Fruit fly (Drosophila melanogaster): ENCODE measurements around the gene CG31988.

The CG31988 gene

DNA sequence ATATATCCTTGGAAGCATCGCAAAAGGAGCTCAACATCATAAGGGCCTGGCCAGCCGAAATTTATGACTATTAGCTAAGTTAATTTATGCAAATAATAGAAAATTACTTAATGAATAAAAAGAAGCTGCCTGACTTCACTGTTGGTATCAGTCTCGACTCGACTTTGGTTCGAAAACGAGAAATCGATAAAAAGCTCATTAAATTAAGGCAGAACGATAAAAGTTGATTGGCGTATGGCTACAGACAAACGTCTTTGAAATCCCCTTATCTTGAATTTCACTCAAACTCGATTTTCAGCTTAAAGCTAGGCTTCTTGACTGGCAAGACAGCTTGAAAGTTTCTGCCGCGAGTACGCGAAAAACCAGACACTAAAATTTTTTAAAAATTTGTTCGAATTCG lies 39.8 kb upstream of the CG31988 start:
- no peak for TF ChIP-seq fru (GFP tag; optimal IDR thresholded peaks at IDR 0.05)
- TF ChIP-seq Dif (GFP tag; optimal IDR thresholded peaks at IDR 0.05; ENCODE audit: partially characterized antibody) = no peak
- TF ChIP-seq woc (GFP tag; optimal IDR thresholded peaks at IDR 0.05) = no peak
- no peak for TF ChIP-seq Rel (GFP tag; optimal IDR thresholded peaks at IDR 0.05)
- no peak for TF ChIP-seq Rel (tag; optimal IDR thresholded peaks at IDR 0.05)
- no peak for TF ChIP-seq tai (GFP tag; optimal IDR thresholded peaks at IDR 0.05)
- TF ChIP-seq pan (optimal IDR thresholded peaks at IDR 0.05) = no peak

DNA sequence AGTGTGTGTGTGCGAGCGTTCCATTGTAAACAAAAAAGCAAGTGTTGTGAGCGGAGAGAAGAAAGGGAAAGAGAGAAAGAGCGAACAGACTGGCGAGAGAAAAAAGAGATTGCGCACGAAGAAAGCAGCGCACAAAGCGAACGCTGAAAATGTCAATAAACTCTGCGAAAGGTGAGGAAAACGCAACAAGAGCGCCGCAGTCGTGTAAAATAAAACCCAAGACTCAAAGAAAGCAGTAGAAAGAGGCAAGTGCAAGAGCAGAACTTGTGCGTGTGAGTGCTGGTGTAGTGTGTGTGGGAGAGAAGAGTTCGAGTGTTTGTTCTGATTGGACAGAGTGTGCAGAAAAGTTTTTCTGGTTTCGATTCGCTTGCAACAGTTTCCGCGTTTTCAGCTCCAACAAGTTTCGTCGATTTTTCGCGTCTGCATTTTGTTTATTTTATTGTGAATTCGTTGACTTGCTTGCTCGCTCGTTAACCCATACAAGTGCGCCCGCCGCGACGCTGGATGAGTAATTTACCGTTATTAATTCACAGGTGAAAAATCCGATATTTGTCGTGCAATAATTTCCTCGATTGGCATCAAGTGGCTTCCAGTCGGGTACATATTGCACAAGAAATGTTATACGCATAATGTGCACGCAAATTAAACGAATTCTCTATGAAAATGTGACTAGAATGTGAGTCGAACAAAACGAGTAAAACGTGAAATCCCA lies 35.3 kb upstream of the CG31988 start:
- TF ChIP-seq Mio (GFP tag; optimal IDR thresholded peaks at IDR 0.05) (no peak), Hnf4 (GFP tag; optimal IDR thresholded peaks at IDR 0.05) (peak; percentile 13), ey (GFP tag; optimal IDR thresholded peaks at IDR 0.05) (no peak), N (GFP tag; optimal IDR thresholded peaks at IDR 0.05) (no peak), foxo (GFP tag; optimal IDR thresholded peaks at IDR 0.05) (peak in 1 of 2 experiments; percentile 64), Dif (GFP tag; optimal IDR thresholded peaks at IDR 0.05; ENCODE audit: partially characterized antibody) (peak; percentile 86), CG32264 (GFP tag; optimal IDR thresholded peaks at IDR 0.05) (peak; percentile 18), dl (GFP tag; optimal IDR thresholded peaks at IDR 0.05; ENCODE audit: insufficient read depth in 1 of 2, partially characterized antibody in 2 of 2) (peak; percentile 62 to 73), sage (GFP tag; optimal IDR thresholded peaks at IDR 0.05) (peak; percentile 48), h (GFP tag; optimal IDR thresholded peaks at IDR 0.05) (peak; percentile 40), usp (GFP tag; optimal IDR thresholded peaks at IDR 0.05) (no peak), Jra (GFP tag; optimal IDR thresholded peaks at IDR 0.05) (peak; percentile 6), CG9705 (GFP tag; optimal IDR thresholded peaks at IDR 0.05) (no peak), psq (GFP tag; optimal IDR thresholded peaks at IDR 0.05) (peak; percentile 99), fru (GFP tag; optimal IDR thresholded peaks at IDR 0.05) (no peak), Vsx2 (GFP tag; optimal IDR thresholded peaks at IDR 0.05; ENCODE audit: partially characterized antibody) (peak; percentile 72), rgr (GFP tag; optimal IDR thresholded peaks at IDR 0.05) (peak; percentile 18), Hr83 (GFP tag; optimal IDR thresholded peaks at IDR 0.05; ENCODE audit: poor library complexity, severe bottlenecking) (peak; percentile 63), Dfd (GFP tag; optimal IDR thresholded peaks at IDR 0.05) (no peak), Hr78 (GFP tag; optimal IDR thresholded peaks at IDR 0.05) (no peak), tai (GFP tag; optimal IDR thresholded peaks at IDR 0.05) (peak; percentile 65), Rel (GFP tag; optimal IDR thresholded peaks at IDR 0.05) (peak; percentile 75), Rel (tag; optimal IDR thresholded peaks at IDR 0.05) (peak; percentile 24), Abd-B (GFP tag; optimal IDR thresholded peaks at IDR 0.05) (no peak), jim (GFP tag; optimal IDR thresholded peaks at IDR 0.05) (peak; percentile 11)

DNA sequence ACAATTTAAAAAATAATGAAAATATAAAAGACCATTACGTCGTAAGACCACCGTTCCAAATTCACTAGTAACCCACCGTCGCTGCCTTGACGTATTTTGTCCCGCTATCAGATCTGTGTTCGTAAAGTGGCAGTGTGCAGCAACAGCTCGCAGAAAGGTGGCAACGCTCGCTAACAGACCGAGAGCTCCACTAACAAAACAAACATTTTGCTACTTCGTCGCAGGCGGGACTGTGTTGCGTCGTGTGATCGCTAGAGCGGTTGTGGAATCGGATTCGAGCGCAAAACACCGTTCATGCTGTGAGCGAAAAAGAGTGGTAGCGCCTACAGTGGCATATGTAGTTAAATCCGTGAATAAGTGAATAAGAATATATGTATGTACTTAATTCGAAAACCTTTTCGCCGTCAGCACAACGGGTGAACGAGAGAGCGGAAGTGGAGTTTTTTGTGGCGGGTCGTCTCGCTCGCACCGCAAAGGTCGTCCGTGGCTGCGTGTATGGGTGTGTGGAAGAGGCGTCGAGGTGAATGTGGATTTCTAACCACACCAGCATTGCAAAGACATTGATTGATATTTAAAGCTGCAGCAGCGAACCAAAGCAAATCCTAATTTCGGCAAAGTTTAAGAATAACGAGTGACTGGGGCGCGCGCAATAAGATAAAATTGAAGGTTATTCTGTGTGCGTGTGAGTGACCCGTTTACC lies 34.6 kb upstream of the CG31988 start, which contains the start of gene Hr39:
TSS of gene Hr39 (plus strand) at position 203 of the 700 bp plus-strand sequence.
- TF ChIP-seq fru (GFP tag; optimal IDR thresholded peaks at IDR 0.05) (peak; percentile 4), dmrt93B (GFP tag; optimal IDR thresholded peaks at IDR 0.05) (no peak), rgr (GFP tag; optimal IDR thresholded peaks at IDR 0.05) (no peak), br (GFP tag; optimal IDR thresholded peaks at IDR 0.05) (no peak), foxo (GFP tag; optimal IDR thresholded peaks at IDR 0.05) (no peak), lola (GFP tag; optimal IDR thresholded peaks at IDR 0.05) (no peak), Vsx2 (GFP tag; optimal IDR thresholded peaks at IDR 0.05; ENCODE audit: partially characterized antibody) (peak; percentile 53), Hr83 (GFP tag; optimal IDR thresholded peaks at IDR 0.05; ENCODE audit: poor library complexity, severe bottlenecking) (peak; percentile 85), Mio (GFP tag; optimal IDR thresholded peaks at IDR 0.05) (no peak), pan (optimal IDR thresholded peaks at IDR 0.05) (no peak), sage (GFP tag; optimal IDR thresholded peaks at IDR 0.05) (no peak), Rel (GFP tag; optimal IDR thresholded peaks at IDR 0.05) (no peak), Rel (tag; optimal IDR thresholded peaks at IDR 0.05) (peak; percentile 38), usp (GFP tag; optimal IDR thresholded peaks at IDR 0.05) (no peak), tai (GFP tag; optimal IDR thresholded peaks at IDR 0.05) (no peak), sv (GFP tag; optimal IDR thresholded peaks at IDR 0.05) (no peak), Jra (GFP tag; optimal IDR thresholded peaks at IDR 0.05) (no peak), Myc (optimal IDR thresholded peaks at IDR 0.05) (peak; percentile 1), Dfd (GFP tag; optimal IDR thresholded peaks at IDR 0.05) (no peak), h (GFP tag; optimal IDR thresholded peaks at IDR 0.05) (no peak), psq (GFP tag; optimal IDR thresholded peaks at IDR 0.05) (no peak), GATAd (GFP tag; optimal IDR thresholded peaks at IDR 0.05) (no peak), dl (GFP tag; optimal IDR thresholded peaks at IDR 0.05; ENCODE audit: insufficient read depth in 1 of 2, partially characterized antibody in 2 of 2) (peak in 1 of 2 experiments; percentile 21), Dif (GFP tag; optimal IDR thresholded peaks at IDR 0.05; ENCODE audit: partially characterized antibody) (peak; percentile 24), HLH106 (tag; optimal IDR thresholded peaks at IDR 0.05) (peak; percentile 18), N (GFP tag; optimal IDR thresholded peaks at IDR 0.05) (no peak), CG32264 (GFP tag; optimal IDR thresholded peaks at IDR 0.05) (no peak), OdsH (GFP tag; optimal IDR thresholded peaks at IDR 0.05) (peak; percentile 16), Hr78 (GFP tag; optimal IDR thresholded peaks at IDR 0.05) (no peak), jim (GFP tag; optimal IDR thresholded peaks at IDR 0.05) (no peak), dsf (GFP tag; optimal IDR thresholded peaks at IDR 0.05; ENCODE audit: borderline replicate concordance) (no peak), Hnf4 (GFP tag; optimal IDR thresholded peaks at IDR 0.05) (no peak), woc (GFP tag; optimal IDR thresholded peaks at IDR 0.05) (no peak), ey (GFP tag; optimal IDR thresholded peaks at IDR 0.05) (no peak)

Data from whole organism, wandering third instar larva.